Fruit fly (Drosophila melanogaster) whole organism, embryonic: ENCODE data around the gene mmy.

ENCODE experiments used
- Asciz ChIP-seq: fragments of 200-800 bp; sonication (Bioruptor generic); optimal IDR thresholded peaks from 2 replicates; lab custom pipeline; 2017; ENCODE audit warnings: missing biosample characterization, mild to moderate bottlenecking, missing genetic modification characterization, missing genetic modification reagents
- Awh ChIP-seq: fragments of 200-800 bp; sonication (Bioruptor generic); IDR thresholded peaks from 2 replicates; pipeline ENCODE4, ENCODE4 v1.3.6; 2022; ENCODE audit warnings: missing biosample characterization, missing genetic modification characterization
- CG10267 ChIP-seq: fragments of 200-800 bp; sonication (Bioruptor generic); optimal IDR thresholded peaks from 2 replicates; lab custom pipeline; 2018; ENCODE audit warnings: missing biosample characterization, mild to moderate bottlenecking, missing genetic modification characterization, moderate library complexity
- CG11247 ChIP-seq: fragments of 200-800 bp; sonication (Bioruptor generic); IDR thresholded peaks from 2 replicates; pipeline ENCODE4 v1.3.6; 2022; ENCODE audit warnings: missing biosample characterization, missing genetic modification characterization
- CG11456 ChIP-seq: fragments of 200-800 bp; sonication (Bioruptor generic); IDR thresholded peaks from 3 replicates; pipeline ENCODE4 v1.3.6; 2022; ENCODE audit warnings: missing biosample characterization, missing genetic modification characterization
- CG11695 ChIP-seq: fragments of 200-800 bp; sonication (Bioruptor generic); IDR thresholded peaks from 3 replicates; pipeline ENCODE4 v1.3.6; 2022; ENCODE audit warnings: missing biosample characterization, missing genetic modification characterization
- CG11696 ChIP-seq: fragments of 200-800 bp; sonication (Bioruptor generic); IDR thresholded peaks from 2 replicates; pipeline ENCODE4 v1.3.6; 2022; ENCODE audit warnings: missing biosample characterization, missing genetic modification characterization
- CG12942 ChIP-seq: fragments of 200-800 bp; sonication (Bioruptor generic); optimal IDR thresholded peaks from 3 replicates; lab custom pipeline; 2016; ENCODE audit warnings: missing biosample characterization, missing genetic modification characterization
- CG1603 ChIP-seq: fragments of 200-800 bp; sonication (Bioruptor generic); optimal IDR thresholded peaks from 2 replicates; lab custom pipeline; 2019; ENCODE audit warnings: missing biosample characterization, mild to moderate bottlenecking, missing genetic modification characterization, moderate library complexity
- CG17186 ChIP-seq: fragments of 200-800 bp; sonication (Bioruptor generic); optimal IDR thresholded peaks from 3 replicates; lab custom pipeline; 2017; ENCODE audit warnings: missing biosample characterization, missing genetic modification reagents, missing genetic modification characterization
- CG2199 ChIP-seq: fragments of 200-800 bp; sonication (Bioruptor generic); IDR thresholded peaks from 3 replicates; pipeline ENCODE4 v1.3.6; 2022; ENCODE audit warnings: missing biosample characterization, missing genetic modification characterization
- CG2202 ChIP-seq: fragments of 200-800 bp; sonication (Bioruptor generic); optimal IDR thresholded peaks from 2 replicates; lab custom pipeline; 2018; ENCODE audit warnings: missing biosample characterization, mild to moderate bottlenecking, missing genetic modification characterization
- CG31388 ChIP-seq: fragments of 200-800 bp; sonication (Bioruptor generic); optimal IDR thresholded peaks from 2 replicates; lab custom pipeline; 2016; ENCODE audit warnings: missing biosample characterization, missing genetic modification characterization
- CG32772 ChIP-seq: fragments of 200-800 bp; sonication (Bioruptor generic); IDR thresholded peaks from 2 replicates; pipeline ENCODE4 v1.3.6; 2022; ENCODE audit warnings: missing biosample characterization, missing genetic modification characterization
- CG3847 ChIP-seq: fragments of 200-800 bp; sonication (Bioruptor generic); IDR thresholded peaks from 2 replicates; pipeline ENCODE4 v1.3.6; 2022; ENCODE audit warnings: missing biosample characterization, missing genetic modification characterization
- CG6689 ChIP-seq: fragments of 200-800 bp; sonication (Bioruptor generic); IDR thresholded peaks from 2 replicates; pipeline ENCODE4 v1.3.6; 2022; ENCODE audit warnings: missing biosample characterization, missing genetic modification characterization
- CG6813 ChIP-seq: fragments of 200-800 bp; sonication (Bioruptor generic); optimal IDR thresholded peaks from 2 replicates; lab custom pipeline; 2017; ENCODE audit warnings: missing biosample characterization, missing genetic modification characterization, mild to moderate bottlenecking, moderate library complexity, missing genetic modification reagents
- CG9437 ChIP-seq: fragments of 200-800 bp; sonication (Bioruptor generic); optimal IDR thresholded peaks from 2 replicates; lab custom pipeline; 2018; ENCODE audit warnings: missing biosample characterization, mild to moderate bottlenecking, missing genetic modification characterization
- CTCF ChIP-seq: fragments of 200-800 bp; sonication (Bioruptor generic); optimal IDR thresholded peaks from 2 replicates; lab custom pipeline; 2017; ENCODE audit warnings: missing biosample characterization, mild to moderate bottlenecking, missing genetic modification characterization, moderate library complexity
- D19B ChIP-seq: fragments of 200-800 bp; sonication (Bioruptor generic); optimal IDR thresholded peaks from 2 replicates; lab custom pipeline; 2017; ENCODE audit warnings: missing biosample characterization, mild to moderate bottlenecking, missing genetic modification characterization
- Dfd ChIP-seq, 2 experiments: fragments of >200 bp; optimal IDR thresholded peaks; 2 replicates each; lab custom pipeline; 2017; ENCODE audit warnings: missing biosample characterization in 2 of 2, missing genetic modification characterization in 2 of 2
- Dll ChIP-seq: fragments of 200-800 bp; sonication (Bioruptor generic); IDR thresholded peaks from 4 replicates; pipeline ENCODE4 v1.3.6; 2022; ENCODE audit warnings: missing biosample characterization, missing genetic modification characterization; ENCODE audit not compliant: partially characterized antibody
- ERR ChIP-seq: fragments of 200-800 bp; sonication (Bioruptor generic); optimal IDR thresholded peaks from 2 replicates; lab custom pipeline; 2016; ENCODE audit warnings: missing biosample characterization, missing genetic modification characterization
- GATAe ChIP-seq: fragments of 200-800 bp; sonication (Bioruptor generic); conservative IDR thresholded peaks from 2 replicates; pipeline ENCODE4 v1.3.6; 2022; ENCODE audit warnings: missing biosample characterization, missing genetic modification characterization
- HLH3B ChIP-seq: fragments of 200-800 bp; sonication (Bioruptor generic); IDR thresholded peaks from 2 replicates; pipeline ENCODE4 v1.3.6; 2022; ENCODE audit warnings: missing biosample characterization, missing genetic modification characterization
- MESR4 ChIP-seq: fragments of 200-800 bp; sonication (Bioruptor generic); optimal IDR thresholded peaks from 2 replicates; lab custom pipeline; 2018; ENCODE audit warnings: missing biosample characterization, mild to moderate bottlenecking, missing genetic modification characterization, moderate library complexity
- Mes4 ChIP-seq: fragments of 200-800 bp; sonication (Bioruptor generic); optimal IDR thresholded peaks from 2 replicates; lab custom pipeline; 2016; ENCODE audit warnings: missing biosample characterization, missing genetic modification characterization
- Oli ChIP-seq: fragments of 200-800 bp; sonication (Bioruptor generic); optimal IDR thresholded peaks from 2 replicates; lab custom pipeline; 2018; ENCODE audit warnings: missing biosample characterization, mild to moderate bottlenecking, missing genetic modification characterization, moderate library complexity
- Poxn ChIP-seq: fragments of 200-800 bp; sonication (Bioruptor generic); IDR thresholded peaks from 2 replicates; pipeline ENCODE4 v1.3.6; 2022; ENCODE audit warnings: missing biosample characterization, missing genetic modification characterization
- Six4 ChIP-seq: fragments of 200-800 bp; sonication (Bioruptor generic); optimal IDR thresholded peaks from 2 replicates; lab custom pipeline; 2016; ENCODE audit warnings: missing biosample characterization, missing genetic modification characterization
- Vsx1 ChIP-seq: fragments of 200-800 bp; sonication (Bioruptor generic); optimal IDR thresholded peaks from 2 replicates; lab custom pipeline; 2017; ENCODE audit warnings: missing biosample characterization, mild to moderate bottlenecking, missing genetic modification characterization, missing genetic modification reagents
- ash1 ChIP-seq: fragments of 200-800 bp; sonication (Bioruptor generic); optimal IDR thresholded peaks from 2 replicates; lab custom pipeline; 2018; ENCODE audit warnings: missing biosample characterization, mild to moderate bottlenecking, missing genetic modification characterization
- cas ChIP-seq: fragments of 200-800 bp; sonication (Bioruptor generic); IDR thresholded peaks from 2 replicates; pipeline ENCODE4 v1.3.6; 2022; ENCODE audit warnings: missing biosample characterization, missing genetic modification characterization
- cg ChIP-seq: fragments of 200-800 bp; sonication (Bioruptor generic); optimal IDR thresholded peaks from 3 replicates; lab custom pipeline; 2019; ENCODE audit warnings: missing biosample characterization, mild to moderate bottlenecking, missing genetic modification characterization, moderate library complexity
- chif ChIP-seq, 2 experiments: fragments of 200-800 bp; sonication (Bioruptor generic); optimal IDR thresholded peaks; 3 replicates each; lab custom pipeline; 2016; ENCODE audit warnings: missing biosample characterization in 2 of 2, missing genetic modification characterization in 2 of 2
- chn ChIP-seq: fragments of 200-800 bp; sonication (Bioruptor generic); optimal IDR thresholded peaks from 2 replicates; lab custom pipeline; 2016; ENCODE audit warnings: missing biosample characterization, missing genetic modification characterization
- dan ChIP-seq: fragments of 200-800 bp; sonication (Bioruptor generic); IDR thresholded peaks from 2 replicates; pipeline ENCODE4 v1.3.6; 2022; ENCODE audit warnings: missing biosample characterization, missing genetic modification characterization
- dpn ChIP-seq, 2 experiments: fragments of 200-800 bp; sonication (Bioruptor generic); optimal IDR thresholded peaks; 3 replicates each; lab custom pipeline; 2016; ENCODE audit warnings: missing biosample characterization in 2 of 2, missing genetic modification characterization in 2 of 2
- ems ChIP-seq: fragments of 200-800 bp; sonication (Bioruptor generic); optimal IDR thresholded peaks from 3 replicates; lab custom pipeline; 2016; ENCODE audit warnings: missing biosample characterization, missing genetic modification characterization
- gsb ChIP-seq: fragments of 200-800 bp; sonication (Bioruptor generic); IDR thresholded peaks from 2 replicates; pipeline ENCODE4 v1.3.6; 2022; ENCODE audit warnings: missing biosample characterization, missing genetic modification characterization
- gt ChIP-seq: fragments of 200-800 bp; sonication (Bioruptor generic); IDR thresholded peaks from 2 replicates; pipeline ENCODE4 v1.3.6; 2022; ENCODE audit warnings: missing biosample characterization, missing genetic modification characterization
- ham ChIP-seq: fragments of 200-800 bp; sonication (Bioruptor generic); IDR thresholded peaks from 2 replicates; pipeline ENCODE4 v1.3.6; 2022; ENCODE audit warnings: missing biosample characterization, missing genetic modification characterization
- lmd ChIP-seq: fragments of 200-800 bp; sonication (Bioruptor generic); IDR thresholded peaks from 2 replicates; pipeline ENCODE4 v1.3.6; 2022; ENCODE audit warnings: missing biosample characterization, missing genetic modification characterization
- phol ChIP-seq: fragments of 200-800 bp; sonication (Bioruptor generic); optimal IDR thresholded peaks from 3 replicates; lab custom pipeline; 2018; ENCODE audit warnings: missing biosample characterization, mild to moderate bottlenecking, missing genetic modification characterization, moderate library complexity
- prd ChIP-seq, 3 experiments: fragments of >200 bp in 2 of 3; fragments of 200-800 bp in 1 of 3; sonication (Bioruptor generic) in 1 of 3; optimal IDR thresholded peaks in 2 of 3; IDR thresholded peaks in 1 of 3; 2 replicates in 2 of 3; 3 replicates in 1 of 3; pipeline versions ENCODE4 v1.3.6 to Lab custom; 2017 to 2022; ENCODE audit warnings: missing biosample characterization in 1 of 3, missing genetic modification characterization in 1 of 3
- pros ChIP-seq: fragments of 200-800 bp; sonication (Bioruptor generic); optimal IDR thresholded peaks from 3 replicates; lab custom pipeline; 2019; ENCODE audit warnings: missing biosample characterization, mild to moderate bottlenecking, missing genetic modification characterization, moderate library complexity
- pzg ChIP-seq: fragments of 200-800 bp; sonication (Bioruptor generic); optimal IDR thresholded peaks from 3 replicates; lab custom pipeline; 2018; ENCODE audit warnings: missing biosample characterization, mild to moderate bottlenecking, missing genetic modification characterization, moderate library complexity
- repo ChIP-seq: fragments of 200-800 bp; sonication (Bioruptor generic); optimal IDR thresholded peaks from 2 replicates; lab custom pipeline; 2016; ENCODE audit warnings: missing biosample characterization, missing genetic modification characterization
- schlank ChIP-seq: fragments of 200-800 bp; sonication (Bioruptor generic); optimal IDR thresholded peaks from 2 replicates; lab custom pipeline; 2018; ENCODE audit warnings: missing biosample characterization, mild to moderate bottlenecking, missing genetic modification characterization
- sens-2 ChIP-seq: fragments of 200-800 bp; sonication (Bioruptor generic); IDR thresholded peaks from 2 replicates; pipeline ENCODE4 v1.3.6; 2022; ENCODE audit warnings: missing biosample characterization, missing genetic modification characterization
- tap ChIP-seq: fragments of 200-800 bp; optimal IDR thresholded peaks from 3 replicates; lab custom pipeline; 2019; ENCODE audit warnings: missing biosample characterization, mild to moderate bottlenecking, missing genetic modification characterization, moderate library complexity
- vfl ChIP-seq: fragments of 200-800 bp; sonication (Bioruptor generic); optimal IDR thresholded peaks from 2 replicates; lab custom pipeline; 2016; ENCODE audit warnings: missing biosample characterization, missing genetic modification characterization
- vvl ChIP-seq: fragments of 200-800 bp; sonication (Bioruptor generic); IDR thresholded peaks from 2 replicates; pipeline ENCODE4 v1.3.6; 2022; ENCODE audit warnings: missing biosample characterization, missing genetic modification characterization

Gene mmy

DNA sequence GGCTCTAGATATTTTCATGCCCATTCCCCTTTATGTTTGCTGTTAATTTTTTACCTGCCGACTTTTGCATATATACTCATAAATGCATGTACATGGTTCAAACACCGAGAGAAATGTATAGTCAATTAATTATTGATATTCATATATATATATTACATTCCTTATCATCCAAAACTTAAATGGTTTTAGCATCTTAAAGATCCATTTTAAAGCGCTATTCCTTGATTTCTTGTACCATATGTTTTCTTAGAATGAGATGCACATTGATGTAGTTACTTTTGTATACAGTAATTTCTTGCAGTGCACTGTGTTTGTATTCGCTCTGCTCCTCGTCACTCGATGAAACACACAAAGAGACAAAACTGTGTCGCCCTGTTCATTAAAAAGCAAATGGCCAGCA is 35.0 kb upstream of the mmy start (continued):
- TF ChIP-seq CG11696 (no peak), repo (GFP tag; lab: Kevin White, UChicago) (no peak), CG17186 (no peak), CG11247 (GFP tag; lab: Robert Waterston, UW) (no peak), CG31388 (GFP tag; lab: Kevin White, UChicago) (no peak), sens-2 (GFP tag; lab: Robert Waterston, UW) (no peak), gt (GFP tag; lab: Robert Waterston, UW) (no peak), CG11456 (no peak), Oli (tag; lab: Kevin White, UChicago) (peak; percentile 49), CG11695 (no peak), CG6689 (GFP tag; lab: Robert Waterston, UW) (no peak), tap (peak; percentile 23), chn (no peak), cas (no peak), prd (optimal IDR thresholded peaks at IDR 0.05; lab: Kevin White, UChicago) (no peak), prd (GFP tag; IDR thresholded peaks at IDR 0.05; lab: Robert Waterston, UW) (peak; percentile 69; the same call in 2 of the 3 replicates), vvl (no peak), dan (GFP tag; lab: Robert Waterston, UW) (no peak), pzg (GFP tag; lab: Kevin White, UChicago) (no peak), ash1 (no peak), CG9437 (GFP tag; lab: Kevin White, UChicago) (peak; percentile 8), pros (GFP tag; lab: Kevin White, UChicago) (no peak), CG3847 (GFP tag; lab: Robert Waterston, UW) (no peak), Poxn (GFP tag; lab: Robert Waterston, UW) (no peak), CG32772 (GFP tag; lab: Robert Waterston, UW) (no peak), CTCF (no peak), Six4 (no peak), D19B (GFP tag; lab: Kevin White, UChicago) (no peak), Asciz (GFP tag; lab: Kevin White, UChicago) (no peak), GATAe (GFP tag; lab: Robert Waterston, UW) (no peak), schlank (tag; lab: Kevin White, UChicago) (no peak), ems (no peak), Mes4 (GFP tag; lab: Kevin White, UChicago) (no peak), gsb (GFP tag; lab: Robert Waterston, UW) (no peak), ERR (GFP tag; lab: Kevin White, UChicago) (no peak), CG6813 (no peak), Dll (GFP tag; lab: Robert Waterston, UW) (no peak), dpn (GFP tag; optimal IDR thresholded peaks at IDR 0.05; lab: Kevin White, UChicago) (no peak), CG2202 (tag; lab: Kevin White, UChicago) (no peak), CG1603 (tag; lab: Kevin White, UChicago) (peak; percentile 46), MESR4 (GFP tag; lab: Kevin White, UChicago) (no peak), Awh (GFP tag; lab: Robert Waterston, UW) (no peak), lmd (GFP tag; lab: Robert Waterston, UW) (0 out of 2 replicates have a peak, but pooled peaks have one; percentile 22), cg (no peak), HLH3B (GFP tag; lab: Robert Waterston, UW) (no peak), chif (GFP tag; optimal IDR thresholded peaks at IDR 0.05; lab: Kevin White, UChicago) (no peak), CG12942 (no peak), phol (tag; lab: Kevin White, UChicago) (peak; percentile 49), CG10267 (tag; lab: Kevin White, UChicago) (peak; percentile 13), CG2199 (GFP tag; lab: Robert Waterston, UW) (no peak), ham (GFP tag; lab: Robert Waterston, UW) (no peak), Vsx1 (GFP tag; lab: Kevin White, UChicago) (no peak), vfl (GFP tag; lab: Kevin White, UChicago) (no peak), Dfd (GFP tag; optimal IDR thresholded peaks at IDR 0.05; lab: Kevin White, UChicago) (no peak)
